In genomic region chr3R:24006449-24007159, dm6 we compare ENCODE assay signal across 4 fruit fly cellular contexts.
TF ChIP-seq lines count a peak whose summit lies in the region.

No protein-coding gene starts in this region.

TF ChIP-seq in whole organism, adult, 20 proteins besides CTCF, POLR2A, EP300 and RAD21 (continued from another document):
- TF ChIP-seq Hr96 (GFP tag; optimal IDR thresholded peaks at IDR 0.05; lab: Kevin White, UChicago) (peak; percentile 17), CG12768 (GFP tag; optimal IDR thresholded peaks at IDR 0.05; lab: Kevin White, UChicago) (peak; percentile 19)

TF ChIP-seq in whole organism, embryonic, 481 proteins besides CTCF, POLR2A, EP300 and RAD21 (continued from another document and continues in another):
- no peak for TF ChIP-seq ttk (GFP tag; IDR thresholded peaks at IDR 0.05; lab: Robert Waterston, UW)
- no peak for TF ChIP-seq Adf1 (GFP tag; IDR thresholded peaks at IDR 0.05; lab: Robert Waterston, UW)
- TF ChIP-seq ken (GFP tag; IDR thresholded peaks at IDR 0.05; lab: Robert Waterston, UW) = peak; percentile 48; the same call in 1 of the 3 replicates
- peak; percentile 96 for TF ChIP-seq Sry-β (GFP tag; optimal IDR thresholded peaks at IDR 0.05; lab: Kevin White, UChicago)
- peak; percentile 19 for TF ChIP-seq sug (tag; optimal IDR thresholded peaks at IDR 0.05; lab: Kevin White, UChicago)
- peak; percentile 32 for TF ChIP-seq kni (GFP tag; optimal IDR thresholded peaks at IDR 0.05; lab: Kevin White, UChicago)
- TF ChIP-seq row (GFP tag; IDR thresholded peaks at IDR 0.05; lab: Robert Waterston, UW) = peak; percentile 94
- TF ChIP-seq HmgZ (tag; optimal IDR thresholded peaks at IDR 0.05; lab: Kevin White, UChicago) = peak; percentile 13
- TF ChIP-seq CG1647 (GFP tag; optimal IDR thresholded peaks at IDR 0.05; lab: Kevin White, UChicago) = no peak
- TF ChIP-seq Trl (optimal IDR thresholded peaks at IDR 0.05; lab: Kevin White, UChicago) = peak; percentile 63 to 79
- TF ChIP-seq Trl (GFP tag; optimal IDR thresholded peaks at IDR 0.05; lab: Kevin White, UChicago) = no peak
- no peak for TF ChIP-seq ro (GFP tag; IDR thresholded peaks at IDR 0.05; lab: Robert Waterston, UW)
- no peak for TF ChIP-seq D19A (tag; optimal IDR thresholded peaks at IDR 0.05; lab: Kevin White, UChicago)
- peak; percentile 15 for TF ChIP-seq CG10543 (GFP tag; optimal IDR thresholded peaks at IDR 0.05; lab: Kevin White, UChicago)
- TF ChIP-seq CG2120 (GFP tag; optimal IDR thresholded peaks at IDR 0.05; lab: Kevin White, UChicago) = peak; percentile 42
- TF ChIP-seq B-H2 (GFP tag; optimal IDR thresholded peaks at IDR 0.05; lab: Kevin White, UChicago) = no peak
- TF ChIP-seq Med (GFP tag; lab: Kevin White, UChicago) = peak; percentile 72
- 0 out of 3 replicates have a peak, but pooled peaks have one; percentile 11 for TF ChIP-seq CG11456 (GFP tag; IDR thresholded peaks at IDR 0.05; lab: Robert Waterston, UW)
- TF ChIP-seq CG32772 (GFP tag; IDR thresholded peaks at IDR 0.05; lab: Robert Waterston, UW) = 0 out of 2 replicates have a peak, but pooled peaks have one; percentile 29
- peak; percentile 24; the same call in 1 of the 2 replicates for TF ChIP-seq Taf1 (GFP tag; IDR thresholded peaks at IDR 0.05; lab: Robert Waterston, UW)
- 0 out of 2 replicates have a peak, but pooled peaks have one; percentile 7 for TF ChIP-seq peb (GFP tag; IDR thresholded peaks at IDR 0.05; lab: Robert Waterston, UW)
- TF ChIP-seq CG8290 (GFP tag; optimal IDR thresholded peaks at IDR 0.05; lab: Kevin White, UChicago) = no peak
- peak in 1 of 2 experiments; percentile 0 for TF ChIP-seq CG8290 (tag; optimal IDR thresholded peaks at IDR 0.05; lab: Kevin White, UChicago)
- no peak for TF ChIP-seq CG6175 (GFP tag; IDR thresholded peaks at IDR 0.05; lab: Robert Waterston, UW)
- peak; percentile 11 for TF ChIP-seq kay (GFP tag; optimal IDR thresholded peaks at IDR 0.05; lab: Kevin White, UChicago)
- 0 out of 2 replicates have a peak, but pooled peaks have one; percentile 18 for TF ChIP-seq CG14667 (GFP tag; IDR thresholded peaks at IDR 0.05; lab: Robert Waterston, UW)
- peak; percentile 45; the same call in 1 of the 2 replicates for TF ChIP-seq Xrp1 (GFP tag; IDR thresholded peaks at IDR 0.05; lab: Robert Waterston, UW)
- no peak for TF ChIP-seq corto (GFP tag; optimal IDR thresholded peaks at IDR 0.05; lab: Kevin White, UChicago)
- 0 out of 2 replicates have a peak, but pooled peaks have one; percentile 35 for TF ChIP-seq CG16779 (GFP tag; IDR thresholded peaks at IDR 0.05; lab: Robert Waterston, UW)
- peak; percentile 1 for TF ChIP-seq nau (GFP tag; optimal IDR thresholded peaks at IDR 0.05; lab: Kevin White, UChicago)
- TF ChIP-seq grau (tag; optimal IDR thresholded peaks at IDR 0.05; lab: Kevin White, UChicago) = peak; percentile 10
- peak; percentile 8 for TF ChIP-seq CG10979 (tag; optimal IDR thresholded peaks at IDR 0.05; lab: Kevin White, UChicago)
- TF ChIP-seq Lhr (GFP tag; optimal IDR thresholded peaks at IDR 0.05; lab: Kevin White, UChicago) = no peak
- peak; percentile 70 for TF ChIP-seq cwo (GFP tag; optimal IDR thresholded peaks at IDR 0.05; lab: Kevin White, UChicago)
- TF ChIP-seq CG42726 (GFP tag; IDR thresholded peaks at IDR 0.05; lab: Robert Waterston, UW; ENCODE audit: partially characterized antibody) = 0 out of 2 replicates have a peak, but pooled peaks have one; percentile 30
- TF ChIP-seq z (GFP tag; IDR thresholded peaks at IDR 0.05; lab: Robert Waterston, UW) = peak; percentile 56; the same call in 1 of the 3 replicates
- peak; percentile 34 for TF ChIP-seq lilli (GFP tag; optimal IDR thresholded peaks at IDR 0.05; lab: Kevin White, UChicago)
- TF ChIP-seq Optix (GFP tag; IDR thresholded peaks at IDR 0.05; lab: Robert Waterston, UW) = 0 out of 3 replicates have a peak, but pooled peaks have one; percentile 20
- TF ChIP-seq seq (GFP tag; IDR thresholded peaks at IDR 0.05; lab: Robert Waterston, UW) = 0 out of 2 replicates have a peak, but pooled peaks have one; percentile 11
- peak; percentile 10 for TF ChIP-seq Chrac-16 (GFP tag; optimal IDR thresholded peaks at IDR 0.05; lab: Kevin White, UChicago)

TF ChIP-seq in whole organism, prepupa, 60 proteins besides CTCF, POLR2A, EP300 and RAD21 (continued from another document):
- TF ChIP-seq Hr39 (GFP tag; optimal IDR thresholded peaks at IDR 0.05; lab: Kevin White, UChicago) (no peak), Eip75B (GFP tag; optimal IDR thresholded peaks at IDR 0.05; lab: Kevin White, UChicago) (peak; percentile 28), Eip78C (GFP tag; lab: Kevin White, UChicago) (peak; percentile 84), CG6163 (GFP tag; IDR thresholded peaks at IDR 0.05; lab: Robert Waterston, UW) (peak; percentile 41; the same call in 1 of the 3 replicates), Gug (GFP tag; IDR thresholded peaks at IDR 0.05; lab: Robert Waterston, UW) (peak; percentile 46), Ets21C (GFP tag; optimal IDR thresholded peaks at IDR 0.05; lab: Kevin White, UChicago) (peak; percentile 21), net (GFP tag; optimal IDR thresholded peaks at IDR 0.05; lab: Kevin White, UChicago) (peak; percentile 24), Smox (GFP tag; optimal IDR thresholded peaks at IDR 0.05; lab: Kevin White, UChicago) (peak; percentile 1), CG4318 (GFP tag; optimal IDR thresholded peaks at IDR 0.05; lab: Kevin White, UChicago) (no peak), CG6276 (GFP tag; optimal IDR thresholded peaks at IDR 0.05; lab: Kevin White, UChicago) (peak; percentile 41), Eip93F (GFP tag; optimal IDR thresholded peaks at IDR 0.05; lab: Kevin White, UChicago) (no peak), Hr4 (GFP tag; optimal IDR thresholded peaks at IDR 0.05; lab: Kevin White, UChicago) (peak; percentile 25), CG6792 (GFP tag; optimal IDR thresholded peaks at IDR 0.05; lab: Kevin White, UChicago) (peak; percentile 8), CG3919 (GFP tag; optimal IDR thresholded peaks at IDR 0.05; lab: Kevin White, UChicago) (peak; percentile 10), pdm3 (GFP tag; optimal IDR thresholded peaks at IDR 0.05; lab: Kevin White, UChicago) (peak; percentile 4), lz (GFP tag; optimal IDR thresholded peaks at IDR 0.05; lab: Kevin White, UChicago) (peak; percentile 22), ss (GFP tag; optimal IDR thresholded peaks at IDR 0.05; lab: Kevin White, UChicago) (peak in 1 of 2 experiments; percentile 26)

TF ChIP-seq in whole organism, pupa, 21 proteins besides CTCF, POLR2A, EP300 and RAD21 (continued from another document):
- no peak for TF ChIP-seq EcR (GFP tag; optimal IDR thresholded peaks at IDR 0.05; lab: Kevin White, UChicago)
TF ChIP-seq in whole organism, pupa: peak in this region for 10.
